Worm (Caenorhabditis elegans): Measurements from ENCODE around the gene srh-92.

srh-92 gene

ce11 chrV:7434805-7435363 is 25.9 kb downstream of the srh-92 start (continued):
- peak in 1 of 2 experiments; percentile 71 for TF ChIP-seq lsy-2 (tag; optimal IDR thresholded peaks at IDR 0.05)
- peak; percentile 16 for TF ChIP-seq gmeb-1 (tag; optimal IDR thresholded peaks at IDR 0.05)
- peak; percentile 64 for TF ChIP-seq F13H6.1 (tag; optimal IDR thresholded peaks at IDR 0.05)
- no peak for TF ChIP-seq sma-3 (GFP tag; optimal IDR thresholded peaks at IDR 0.05)

- TF ChIP-seq blmp-1 (tag; optimal IDR thresholded peaks at IDR 0.05; ENCODE audit: insufficient read depth) (no peak), sma-3 (GFP tag; optimal IDR thresholded peaks at IDR 0.05) (no peak), C34F6.9 (tag; optimal IDR thresholded peaks at IDR 0.05) (no peak), skn-1 (tag; optimal IDR thresholded peaks at IDR 0.05) (no peak), crh-2 (tag; optimal IDR thresholded peaks at IDR 0.05) (no peak), lsy-2 (tag; optimal IDR thresholded peaks at IDR 0.05) (no peak), nhr-10 (tag; optimal IDR thresholded peaks at IDR 0.05) (no peak), Y55F3AM.14 (GFP tag; optimal IDR thresholded peaks at IDR 0.05) (no peak), ztf-4 (tag; optimal IDR thresholded peaks at IDR 0.05) (peak; percentile 45), R02D3.7 (tag; optimal IDR thresholded peaks at IDR 0.05) (no peak), ama-1 (optimal IDR thresholded peaks at IDR 0.05) (peak; percentile 82), nhr-129 (tag; optimal IDR thresholded peaks at IDR 0.05) (peak; percentile 10), nhr-77 (tag; optimal IDR thresholded peaks at IDR 0.05) (no peak), lin-13 (GFP tag; optimal IDR thresholded peaks at IDR 0.05) (no peak), elt-3 (tag; optimal IDR thresholded peaks at IDR 0.05) (no peak), fos-1 (tag; optimal IDR thresholded peaks at IDR 0.05) (no peak), nhr-25 (tag; optimal IDR thresholded peaks at IDR 0.05) (no peak), peb-1 (tag; optimal IDR thresholded peaks at IDR 0.05) (no peak), nhr-21 (tag; optimal IDR thresholded peaks at IDR 0.05) (peak; percentile 33), F13H6.1 (tag; optimal IDR thresholded peaks at IDR 0.05) (no peak), nhr-237 (tag; optimal IDR thresholded peaks at IDR 0.05) (no peak)
Measured at ce11 chrV:7432441-7433146, 28.2 kb downstream of the srh-92 start.

ce11 chrV:7431016-7431415 is 29.8 kb downstream of the srh-92 start, which contains the start of gene srw-71:
Gene srw-71 (minus strand): TSS chrV:7431116.
- no peak for TF ChIP-seq snpc-4 (tag; optimal IDR thresholded peaks at IDR 0.05)

ce11 chrV:7428880-7429279 is 31.9 kb downstream of the srh-92 start, which contains the start of gene srw-69:
Gene srw-69 (minus strand): TSS chrV:7428980.
- TF ChIP-seq nhr-10 (tag; optimal IDR thresholded peaks at IDR 0.05) (no peak), dmd-4 (tag; optimal IDR thresholded peaks at IDR 0.05) (no peak)

- TF ChIP-seq ztf-11 (tag; optimal IDR thresholded peaks at IDR 0.05): no peak
- TF ChIP-seq nhr-237 (tag; optimal IDR thresholded peaks at IDR 0.05): no peak
- no peak for TF ChIP-seq Y55F3AM.14 (GFP tag; optimal IDR thresholded peaks at IDR 0.05)
- TF ChIP-seq ama-1 (optimal IDR thresholded peaks at IDR 0.05): no peak
- TF ChIP-seq C34F6.9 (tag; optimal IDR thresholded peaks at IDR 0.05): no peak
Measured at ce11 chrV:7426594-7426993, 34.2 kb downstream of the srh-92 start, which contains the start of gene srw-68. Gene srw-68 (minus strand): TSS chrV:7426694.

- TF ChIP-seq peb-1 (tag; optimal IDR thresholded peaks at IDR 0.05): no peak
- no peak for TF ChIP-seq dmd-4 (tag; optimal IDR thresholded peaks at IDR 0.05)
- no peak for TF ChIP-seq sma-9 (GFP tag; optimal IDR thresholded peaks at IDR 0.05)
- no peak for TF ChIP-seq sma-9 (tag; optimal IDR thresholded peaks at IDR 0.05)
- no peak for TF ChIP-seq sem-4 (tag; optimal IDR thresholded peaks at IDR 0.05)
- no peak for TF ChIP-seq skn-1 (tag; optimal IDR thresholded peaks at IDR 0.05)
- TF ChIP-seq ztf-4 (tag; optimal IDR thresholded peaks at IDR 0.05): no peak
- TF ChIP-seq nhr-6 (tag; optimal IDR thresholded peaks at IDR 0.05): no peak
- no peak for TF ChIP-seq fos-1 (tag; optimal IDR thresholded peaks at IDR 0.05)
- TF ChIP-seq nhr-129 (tag; optimal IDR thresholded peaks at IDR 0.05): no peak
- TF ChIP-seq lin-11 (tag; optimal IDR thresholded peaks at IDR 0.05): no peak
- TF ChIP-seq nhr-23 (tag; optimal IDR thresholded peaks at IDR 0.05): no peak
- TF ChIP-seq mdl-1 (tag; optimal IDR thresholded peaks at IDR 0.05): no peak
- TF ChIP-seq nhr-11 (tag; optimal IDR thresholded peaks at IDR 0.05): no peak
- TF ChIP-seq nhr-237 (tag; optimal IDR thresholded peaks at IDR 0.05): no peak
- TF ChIP-seq aly-2 (tag; optimal IDR thresholded peaks at IDR 0.05): no peak
- no peak for TF ChIP-seq ceh-82 (tag; optimal IDR thresholded peaks at IDR 0.05)
- no peak for TF ChIP-seq unc-55 (GFP tag; optimal IDR thresholded peaks at IDR 0.05)
- no peak for TF ChIP-seq nhr-10 (tag; optimal IDR thresholded peaks at IDR 0.05)
- no peak for TF ChIP-seq mab-5 (tag; optimal IDR thresholded peaks at IDR 0.05)
- TF ChIP-seq lsy-2 (tag; optimal IDR thresholded peaks at IDR 0.05): no peak
Measured at ce11 chrV:7424336-7424735, 36.5 kb downstream of the srh-92 start, which contains the start of gene F18E3.10. Gene F18E3.10 (minus strand): TSS chrV:7424436.

Data from whole organism, L2 larva.